Worm (Caenorhabditis elegans) whole organism, L4 larva: ENCODE measurements around the gene ubc-6.

ENCODE experiments used
- F49E8.2 ChIP-seq: sonication (generic microtip); optimal IDR thresholded peaks from 2 replicates; lab custom pipeline; 2016; ENCODE audit warnings: missing compliant biosample characterization, mild to moderate bottlenecking, missing genetic modification characterization, borderline replicate concordance
- T20F7.1 ChIP-seq: fragments of 200-800 bp; sonication (Bioruptor generic); optimal IDR thresholded peaks from 2 replicates; lab custom pipeline; 2018; ENCODE audit warnings: mild to moderate bottlenecking, missing genetic modification characterization, missing compliant biosample characterization
- ceh-44 ChIP-seq: fragments of 200-800 bp; sonication (Bioruptor generic); IDR thresholded peaks from 2 replicates; pipeline ENCODE4 v1.3.6; 2022; ENCODE audit warnings: missing genetic modification reagents, missing genetic modification characterization, missing compliant biosample characterization
- vab-7 ChIP-seq: fragments of 200-800 bp; sonication (Bioruptor generic); IDR thresholded peaks from 2 replicates; pipeline ENCODE4 v1.3.6; 2022; ENCODE audit warnings: missing genetic modification reagents, missing genetic modification characterization, missing compliant biosample characterization

Gene ubc-6

ce11 chrII:7529078-7529683 lies 50.2 kb downstream of the ubc-6 start, which contains the start of gene ZK1290.5 (continued):
- TF ChIP-seq F49E8.2 (no peak), vab-7 (GFP tag; lab: Robert Waterston, UW) (no peak), ceh-44 (GFP tag; lab: Robert Waterston, UW) (no peak), T20F7.1 (GFP tag; lab: Kevin White, UChicago) (peak; percentile 84)
